Fruit fly (Drosophila melanogaster): ENCODE measurements around the gene dysf.

Gene dysf

dm6 chr3R:26072477-26072876, 26.0 kb downstream of the dysf start:
- TF ChIP-seq CG16779 (tag; optimal IDR thresholded peaks at IDR 0.05): peak; percentile 51
- TF ChIP-seq dsx (GFP tag; optimal IDR thresholded peaks at IDR 0.05; ENCODE audit: poor library complexity, severe bottlenecking): peak; percentile 64
- TF ChIP-seq achi (GFP tag; optimal IDR thresholded peaks at IDR 0.05): peak; percentile 80
- peak; percentile 65 for TF ChIP-seq CG11762 (GFP tag; optimal IDR thresholded peaks at IDR 0.05; ENCODE audit: insufficient read depth)
- TF ChIP-seq Sox15 (GFP tag; optimal IDR thresholded peaks at IDR 0.05): peak; percentile 53
- TF ChIP-seq fd59A (GFP tag; optimal IDR thresholded peaks at IDR 0.05): peak; percentile 69
- peak; percentile 63 for TF ChIP-seq CG11902 (GFP tag; optimal IDR thresholded peaks at IDR 0.05)
- TF ChIP-seq ss (GFP tag; optimal IDR thresholded peaks at IDR 0.05): peak; percentile 64 to 74
- TF ChIP-seq CG6163 (GFP tag; IDR thresholded peaks at IDR 0.05): peak; percentile 93
- peak; percentile 75 for TF ChIP-seq CG10669 (GFP tag; optimal IDR thresholded peaks at IDR 0.05)
- peak; percentile 70 for TF ChIP-seq CG34406 (GFP tag; optimal IDR thresholded peaks at IDR 0.05)
- TF ChIP-seq net (GFP tag; optimal IDR thresholded peaks at IDR 0.05): peak; percentile 70
- TF ChIP-seq CG8119 (GFP tag; IDR thresholded peaks at IDR 0.05): peak; percentile 88
- TF ChIP-seq CG3919 (GFP tag; optimal IDR thresholded peaks at IDR 0.05): peak; percentile 85
- TF ChIP-seq CG3032 (tag; optimal IDR thresholded peaks at IDR 0.05): peak; percentile 76
- TF ChIP-seq Ets96B (tag; optimal IDR thresholded peaks at IDR 0.05): peak; percentile 77
- peak; percentile 70 for TF ChIP-seq Hr39 (GFP tag; optimal IDR thresholded peaks at IDR 0.05)
- peak; percentile 88 for TF ChIP-seq CG15336 (GFP tag; IDR thresholded peaks at IDR 0.05)
- TF ChIP-seq Eip93F (GFP tag; optimal IDR thresholded peaks at IDR 0.05): no peak
- peak; percentile 84 for TF ChIP-seq acj6 (GFP tag; optimal IDR thresholded peaks at IDR 0.05)
- TF ChIP-seq CG31627 (GFP tag; optimal IDR thresholded peaks at IDR 0.05): peak; percentile 66
- peak; percentile 78 for TF ChIP-seq Hr4 (GFP tag; optimal IDR thresholded peaks at IDR 0.05)
- peak; percentile 59 for TF ChIP-seq Ets21C (GFP tag; optimal IDR thresholded peaks at IDR 0.05)
- peak; percentile 78 for TF ChIP-seq pdm3 (GFP tag; optimal IDR thresholded peaks at IDR 0.05)
- peak; percentile 70 for TF ChIP-seq dac (GFP tag; optimal IDR thresholded peaks at IDR 0.05)
- TF ChIP-seq CG4318 (GFP tag; optimal IDR thresholded peaks at IDR 0.05): peak; percentile 59
- peak; percentile 20 to 72 for TF ChIP-seq salr (GFP tag; optimal IDR thresholded peaks at IDR 0.05)
- TF ChIP-seq CG7368 (GFP tag; optimal IDR thresholded peaks at IDR 0.05): peak; percentile 66
- TF ChIP-seq lz (GFP tag; optimal IDR thresholded peaks at IDR 0.05): peak; percentile 78
- TF ChIP-seq CG8319 (GFP tag; optimal IDR thresholded peaks at IDR 0.05): peak; percentile 63
- TF ChIP-seq CG9139 (GFP tag; optimal IDR thresholded peaks at IDR 0.05): peak; percentile 56
- TF ChIP-seq CG1621 (tag; optimal IDR thresholded peaks at IDR 0.05): peak; percentile 74
- TF ChIP-seq Eip78C (GFP tag): peak; percentile 94
- peak; percentile 13 for TF ChIP-seq CG6854 (GFP tag; optimal IDR thresholded peaks at IDR 0.05)
- TF ChIP-seq CG11294 (GFP tag; IDR thresholded peaks at IDR 0.05): 0 out of 2 replicates have a peak, but pooled peaks have one; percentile 15
- peak; percentile 81 for TF ChIP-seq OdsH (GFP tag; optimal IDR thresholded peaks at IDR 0.05)
- peak; percentile 69 for TF ChIP-seq CG6808 (GFP tag; optimal IDR thresholded peaks at IDR 0.05)
- TF ChIP-seq fkh (GFP tag; optimal IDR thresholded peaks at IDR 0.05): no peak
- TF ChIP-seq esn (GFP tag; optimal IDR thresholded peaks at IDR 0.05): peak; percentile 81
- peak; percentile 86 for TF ChIP-seq CG6792 (GFP tag; optimal IDR thresholded peaks at IDR 0.05)
- TF ChIP-seq topi (GFP tag; optimal IDR thresholded peaks at IDR 0.05): peak; percentile 82
- TF ChIP-seq spab (GFP tag; optimal IDR thresholded peaks at IDR 0.05): peak; percentile 71
- peak; percentile 84 for TF ChIP-seq Lpt (GFP tag; optimal IDR thresholded peaks at IDR 0.05)
- TF ChIP-seq Eip75B (GFP tag; optimal IDR thresholded peaks at IDR 0.05): peak; percentile 81
- TF ChIP-seq Hr38 (GFP tag; optimal IDR thresholded peaks at IDR 0.05): no peak
- TF ChIP-seq fd85E (GFP tag; optimal IDR thresholded peaks at IDR 0.05): peak; percentile 31
- peak; percentile 76 for TF ChIP-seq cyc (GFP tag; optimal IDR thresholded peaks at IDR 0.05)
- peak; percentile 59 for TF ChIP-seq vri (GFP tag; optimal IDR thresholded peaks at IDR 0.05)
- TF ChIP-seq CG8632 (GFP tag; optimal IDR thresholded peaks at IDR 0.05): peak; percentile 76
- peak; percentile 85 for TF ChIP-seq CG32006 (GFP tag; optimal IDR thresholded peaks at IDR 0.05)
- peak; percentile 75 for TF ChIP-seq Sox102F (GFP tag; optimal IDR thresholded peaks at IDR 0.05)
- TF ChIP-seq CG10631 (GFP tag; optimal IDR thresholded peaks at IDR 0.05): peak; percentile 76
